Worm (Caenorhabditis elegans): ENCODE measurements around the gene vwa-8.
"Not testable (repeated sequence)": the region's sequence is repeated elsewhere in the genome, so short reads cannot be mapped to it uniquely, and the experiment has no call there.

Gene vwa-8

ce11 chrX:13038791-13039190 is 47.5 kb downstream of the vwa-8 start:
- TF ChIP-seq lsy-2 (tag; optimal IDR thresholded peaks at IDR 0.05) (peak in 1 of 2 experiments; percentile 17), C34F6.9 (tag; optimal IDR thresholded peaks at IDR 0.05) (peak; percentile 1), ZK546.5 (tag; optimal IDR thresholded peaks at IDR 0.05) (no peak), snpc-4 (tag; optimal IDR thresholded peaks at IDR 0.05) (no peak), sma-3 (GFP tag; optimal IDR thresholded peaks at IDR 0.05) (peak; percentile 47), ztf-1 (GFP tag; conservative IDR thresholded peaks at IDR 0.05) (no peak), F13H6.1 (tag; optimal IDR thresholded peaks at IDR 0.05) (peak; percentile 17), unc-39 (tag; optimal IDR thresholded peaks at IDR 0.05) (no peak), nhr-21 (tag; optimal IDR thresholded peaks at IDR 0.05) (peak; percentile 30), ceh-16 (tag; optimal IDR thresholded peaks at IDR 0.05) (no peak), mab-5 (tag; optimal IDR thresholded peaks at IDR 0.05) (no peak), nhr-23 (tag; optimal IDR thresholded peaks at IDR 0.05) (no peak), fos-1 (tag; optimal IDR thresholded peaks at IDR 0.05) (peak; percentile 31), ztf-11 (tag; optimal IDR thresholded peaks at IDR 0.05) (no peak), nhr-129 (tag; optimal IDR thresholded peaks at IDR 0.05) (peak; percentile 29), gmeb-1 (tag; optimal IDR thresholded peaks at IDR 0.05) (peak; percentile 1), sma-9 (GFP tag; optimal IDR thresholded peaks at IDR 0.05) (peak; percentile 21), sma-9 (tag; optimal IDR thresholded peaks at IDR 0.05) (no peak), unc-55 (GFP tag; optimal IDR thresholded peaks at IDR 0.05) (no peak), mdl-1 (tag; optimal IDR thresholded peaks at IDR 0.05) (no peak), egl-27 (tag; optimal IDR thresholded peaks at IDR 0.05) (peak; percentile 29)

ce11 chrX:13041830-13042229 is 50.6 kb downstream of the vwa-8 start:
- TF ChIP-seq ama-1 (optimal IDR thresholded peaks at IDR 0.05) (no peak), sma-9 (GFP tag; optimal IDR thresholded peaks at IDR 0.05) (no peak), sma-9 (tag; optimal IDR thresholded peaks at IDR 0.05) (no peak), C34F6.9 (tag; optimal IDR thresholded peaks at IDR 0.05) (no peak), elt-3 (tag; optimal IDR thresholded peaks at IDR 0.05) (no peak), lin-39 (tag; optimal IDR thresholded peaks at IDR 0.05) (no peak), lin-11 (tag; optimal IDR thresholded peaks at IDR 0.05) (no peak), sma-3 (GFP tag; optimal IDR thresholded peaks at IDR 0.05) (no peak), peb-1 (tag; optimal IDR thresholded peaks at IDR 0.05) (no peak), mdl-1 (tag; optimal IDR thresholded peaks at IDR 0.05) (no peak), skn-1 (tag; optimal IDR thresholded peaks at IDR 0.05) (no peak), unc-62 (GFP tag; optimal IDR thresholded peaks at IDR 0.05) (no peak), lin-13 (GFP tag; optimal IDR thresholded peaks at IDR 0.05) (no peak), ceh-82 (tag; optimal IDR thresholded peaks at IDR 0.05) (no peak), nhr-237 (tag; optimal IDR thresholded peaks at IDR 0.05) (no peak), crh-2 (tag; optimal IDR thresholded peaks at IDR 0.05) (no peak), dmd-4 (tag; optimal IDR thresholded peaks at IDR 0.05) (no peak), alr-1 (tag; optimal IDR thresholded peaks at IDR 0.05) (no peak)

- TF ChIP-seq lin-13 (GFP tag; optimal IDR thresholded peaks at IDR 0.05) (peak; percentile 90), Y55F3AM.14 (GFP tag; optimal IDR thresholded peaks at IDR 0.05) (peak; percentile 66), lin-11 (tag; optimal IDR thresholded peaks at IDR 0.05) (peak; percentile 85), mbf-1 (tag; optimal IDR thresholded peaks at IDR 0.05) (peak; percentile 38), nhr-10 (tag; optimal IDR thresholded peaks at IDR 0.05) (peak; percentile 40), ztf-11 (tag; optimal IDR thresholded peaks at IDR 0.05) (peak; percentile 43), nhr-129 (tag; optimal IDR thresholded peaks at IDR 0.05) (peak; percentile 92), nhr-21 (tag; optimal IDR thresholded peaks at IDR 0.05) (peak; percentile 86), unc-55 (GFP tag; optimal IDR thresholded peaks at IDR 0.05) (peak; percentile 93), nhr-77 (tag; optimal IDR thresholded peaks at IDR 0.05) (peak; percentile 37), lsy-2 (tag; optimal IDR thresholded peaks at IDR 0.05) (peak; percentile 69 to 81), nhr-6 (tag; optimal IDR thresholded peaks at IDR 0.05) (peak; percentile 55), lin-39 (tag; optimal IDR thresholded peaks at IDR 0.05) (peak; percentile 8), skn-1 (tag; optimal IDR thresholded peaks at IDR 0.05) (peak; percentile 42), F13H6.1 (tag; optimal IDR thresholded peaks at IDR 0.05) (peak; percentile 84), ceh-16 (tag; optimal IDR thresholded peaks at IDR 0.05) (peak; percentile 39), nhr-11 (tag; optimal IDR thresholded peaks at IDR 0.05) (peak; percentile 67), sma-3 (GFP tag; optimal IDR thresholded peaks at IDR 0.05) (peak; percentile 86), fos-1 (tag; optimal IDR thresholded peaks at IDR 0.05) (peak; percentile 84), sem-4 (tag; optimal IDR thresholded peaks at IDR 0.05) (peak; percentile 69), C34F6.9 (tag; optimal IDR thresholded peaks at IDR 0.05) (peak; percentile 80), sma-9 (GFP tag; optimal IDR thresholded peaks at IDR 0.05) (peak; percentile 91), mdl-1 (tag; optimal IDR thresholded peaks at IDR 0.05) (peak in 1 of 2 experiments; percentile 26), ztf-4 (tag; optimal IDR thresholded peaks at IDR 0.05) (peak; percentile 71), crh-2 (tag; optimal IDR thresholded peaks at IDR 0.05) (peak; percentile 84), zag-1 (tag; optimal IDR thresholded peaks at IDR 0.05) (peak; percentile 76), gmeb-1 (tag; optimal IDR thresholded peaks at IDR 0.05) (peak; percentile 77), blmp-1 (tag; optimal IDR thresholded peaks at IDR 0.05; ENCODE audit: insufficient read depth) (peak; percentile 23), egl-27 (tag; optimal IDR thresholded peaks at IDR 0.05) (peak; percentile 81), mab-5 (tag; optimal IDR thresholded peaks at IDR 0.05) (peak; percentile 48)
- not testable (repeated sequence) for TF ChIP-seq sma-9 (tag; optimal IDR thresholded peaks at IDR 0.05)
These were observed 55.1 kb downstream of the vwa-8 start for ce11 chrX:13046324-13046723.

Measured in whole organism, L2 larva.